Fruit fly (Drosophila melanogaster) whole organism, embryonic: ENCODE measurements around the gene CG43448.
A peak's percentile ranks its signal among the peaks of the same experiment; 100 is the strongest.

ENCODE experiments used
- B-H1 ChIP-seq: fragments of 200-800 bp; sonication (Bioruptor generic); IDR thresholded peaks from 3 replicates; pipeline ENCODE4 v1.3.6; 2022; ENCODE audit warnings: missing biosample characterization, missing genetic modification characterization
- Bdp1 ChIP-seq: fragments of 200-800 bp; sonication (Bioruptor generic); optimal IDR thresholded peaks from 3 replicates; lab custom pipeline; 2016; ENCODE audit warnings: missing biosample characterization, missing genetic modification characterization
- BtbVII ChIP-seq: fragments of 200-800 bp; sonication (Bioruptor generic); optimal IDR thresholded peaks from 3 replicates; lab custom pipeline; 2017; ENCODE audit warnings: missing biosample characterization, mild to moderate bottlenecking, missing genetic modification characterization
- CG13775 ChIP-seq: fragments of 200-800 bp; sonication (Bioruptor generic); optimal IDR thresholded peaks from 3 replicates; lab custom pipeline; 2017; ENCODE audit warnings: missing biosample characterization, mild to moderate bottlenecking, missing genetic modification characterization
- CG14710 ChIP-seq: fragments of 200-800 bp; sonication (Bioruptor generic); optimal IDR thresholded peaks from 3 replicates; lab custom pipeline; 2019; ENCODE audit warnings: missing biosample characterization, mild to moderate bottlenecking, missing genetic modification characterization, moderate library complexity
- CG15011 ChIP-seq: fragments of 200-800 bp; sonication (Bioruptor generic); optimal IDR thresholded peaks from 3 replicates; lab custom pipeline; 2018; ENCODE audit warnings: missing biosample characterization, mild to moderate bottlenecking, missing genetic modification characterization
- CG15479 ChIP-seq: fragments of 200-800 bp; sonication (Bioruptor generic); optimal IDR thresholded peaks from 3 replicates; lab custom pipeline; 2019; ENCODE audit warnings: missing biosample characterization, mild to moderate bottlenecking, missing genetic modification characterization, moderate library complexity
- CG17802 ChIP-seq: fragments of 200-800 bp; sonication (Bioruptor generic); optimal IDR thresholded peaks from 2 replicates; lab custom pipeline; 2018; ENCODE audit warnings: missing biosample characterization, mild to moderate bottlenecking, missing genetic modification characterization, moderate library complexity
- CG17912 ChIP-seq: fragments of 200-800 bp; sonication (Bioruptor generic); optimal IDR thresholded peaks from 2 replicates; lab custom pipeline; 2018; ENCODE audit warnings: missing biosample characterization, mild to moderate bottlenecking, missing genetic modification characterization
- CG2116 ChIP-seq: fragments of 200-800 bp; sonication (Bioruptor generic); optimal IDR thresholded peaks from 3 replicates; lab custom pipeline; 2018; ENCODE audit warnings: missing biosample characterization, mild to moderate bottlenecking, missing genetic modification characterization
- CG2129 ChIP-seq: fragments of 200-800 bp; sonication (Bioruptor generic); IDR thresholded peaks from 2 replicates; pipeline ENCODE4 v1.3.6; 2022; ENCODE audit warnings: missing biosample characterization, missing genetic modification characterization; ENCODE audit not compliant: partially characterized antibody
- CG43689 ChIP-seq: fragments of 200-800 bp; sonication (Bioruptor generic); IDR thresholded peaks from 2 replicates; pipeline ENCODE4 v1.3.6; 2022; ENCODE audit warnings: missing biosample characterization, missing genetic modification characterization
- CG4854 ChIP-seq: fragments of 200-800 bp; sonication (Bioruptor generic); optimal IDR thresholded peaks from 2 replicates; lab custom pipeline; 2016; ENCODE audit warnings: missing biosample characterization, missing genetic modification characterization, inconsistent platforms
- CG7357 ChIP-seq: fragments of 200-800 bp; sonication (Bioruptor generic); IDR thresholded peaks from 3 replicates; pipeline ENCODE4 v1.3.6; 2022; ENCODE audit warnings: missing biosample characterization, missing genetic modification characterization
- CG7839 ChIP-seq: fragments of 200-800 bp; sonication (Bioruptor generic); optimal IDR thresholded peaks from 3 replicates; lab custom pipeline; 2018; ENCODE audit warnings: missing biosample characterization, mild to moderate bottlenecking, missing genetic modification characterization, moderate library complexity
- CG8478 ChIP-seq: fragments of >200 bp; optimal IDR thresholded peaks from 2 replicates; lab custom pipeline; 2018
- CG9437 ChIP-seq: fragments of 200-800 bp; sonication (Bioruptor generic); optimal IDR thresholded peaks from 2 replicates; lab custom pipeline; 2018; ENCODE audit warnings: missing biosample characterization, mild to moderate bottlenecking, missing genetic modification characterization
- Dp ChIP-seq: fragments of 200-800 bp; sonication (Bioruptor generic); optimal IDR thresholded peaks from 2 replicates; lab custom pipeline; 2018; ENCODE audit warnings: missing biosample characterization, mild to moderate bottlenecking, missing genetic modification characterization, moderate library complexity
- HmgZ ChIP-seq: fragments of 200-800 bp; sonication (Bioruptor generic); optimal IDR thresholded peaks from 2 replicates; lab custom pipeline; 2018; ENCODE audit warnings: missing biosample characterization, mild to moderate bottlenecking, missing genetic modification characterization
- Hr39 ChIP-seq: fragments of >200 bp; optimal IDR thresholded peaks from 2 replicates; lab custom pipeline; 2017
- Hr51 ChIP-seq, 2 experiments: fragments of 200-800 bp; sonication (Bioruptor generic); optimal IDR thresholded peaks; 2 replicates in 1 of 2; 3 replicates in 1 of 2; lab custom pipeline; 2016 to 2018; ENCODE audit warnings: missing biosample characterization in 2 of 2, missing genetic modification characterization in 2 of 2, mild to moderate bottlenecking in 1 of 2, moderate library complexity in 1 of 2
- NC2β ChIP-seq: fragments of 200-800 bp; sonication (Bioruptor generic); optimal IDR thresholded peaks from 2 replicates; lab custom pipeline; 2016; ENCODE audit warnings: missing biosample characterization, missing genetic modification characterization
- NFAT ChIP-seq: fragments of 200-800 bp; sonication (Bioruptor generic); IDR thresholded peaks from 2 replicates; pipeline ENCODE4 v1.3.6; 2022; ENCODE audit warnings: missing biosample characterization, missing genetic modification characterization
- NK7.1 ChIP-seq: fragments of 200-800 bp; sonication (Bioruptor generic); optimal IDR thresholded peaks from 3 replicates; lab custom pipeline; 2016; ENCODE audit warnings: missing biosample characterization, missing genetic modification characterization
- Neu2 ChIP-seq: fragments of 200-800 bp; sonication (Bioruptor generic); optimal IDR thresholded peaks from 3 replicates; lab custom pipeline; 2016; ENCODE audit warnings: missing biosample characterization, missing genetic modification characterization, borderline replicate concordance
- Rfx ChIP-seq: fragments of 200-800 bp; sonication (Bioruptor generic); IDR thresholded peaks from 2 replicates; pipeline ENCODE4 v1.3.6; 2022; ENCODE audit warnings: missing biosample characterization, missing genetic modification characterization
- Rx ChIP-seq: fragments of 200-800 bp; sonication (Bioruptor generic); IDR thresholded peaks from 2 replicates; pipeline ENCODE4 v1.3.6; 2022; ENCODE audit warnings: missing biosample characterization, missing genetic modification characterization
- Sry-δ ChIP-seq: fragments of 200-800 bp; sonication (Bioruptor generic); optimal IDR thresholded peaks from 2 replicates; lab custom pipeline; 2016; ENCODE audit warnings: missing biosample characterization, missing genetic modification characterization
- Taf1 ChIP-seq: fragments of 200-800 bp; sonication (Bioruptor generic); IDR thresholded peaks from 2 replicates; pipeline ENCODE4 v1.3.6; 2022; ENCODE audit warnings: missing biosample characterization, missing genetic modification characterization
- Usf ChIP-seq: fragments of 200-800 bp; sonication (Bioruptor generic); optimal IDR thresholded peaks from 2 replicates; lab custom pipeline; 2017; ENCODE audit warnings: missing genotype, missing biosample characterization, missing genetic modification characterization
- ap ChIP-seq: fragments of 200-800 bp; sonication (Bioruptor generic); IDR thresholded peaks from 2 replicates; pipeline ENCODE4 v1.3.6; 2022; ENCODE audit warnings: missing biosample characterization, missing genetic modification characterization
- cas ChIP-seq: fragments of 200-800 bp; sonication (Bioruptor generic); IDR thresholded peaks from 2 replicates; pipeline ENCODE4 v1.3.6; 2022; ENCODE audit warnings: missing biosample characterization, missing genetic modification characterization
- caup ChIP-seq: fragments of 200-800 bp; sonication (Bioruptor generic); optimal IDR thresholded peaks from 3 replicates; lab custom pipeline; 2017; ENCODE audit warnings: missing biosample characterization, mild to moderate bottlenecking, missing genetic modification characterization, moderate library complexity; ENCODE audit not compliant: severe bottlenecking
- cg ChIP-seq: fragments of 200-800 bp; sonication (Bioruptor generic); optimal IDR thresholded peaks from 3 replicates; lab custom pipeline; 2019; ENCODE audit warnings: missing biosample characterization, mild to moderate bottlenecking, missing genetic modification characterization, moderate library complexity
- da ChIP-seq: fragments of 200-800 bp; sonication (Bioruptor generic); optimal IDR thresholded peaks from 2 replicates; lab custom pipeline; 2016; ENCODE audit warnings: missing biosample characterization, missing genetic modification characterization
- dati ChIP-seq: fragments of 200-800 bp; sonication (Bioruptor generic); IDR thresholded peaks from 2 replicates; pipeline ENCODE4 v1.3.6; 2022; ENCODE audit warnings: missing biosample characterization, missing genetic modification characterization
- eve ChIP-seq, 2 experiments: fragments of >200 bp; optimal IDR thresholded peaks; 2 replicates each; lab custom pipeline; 2017; ENCODE audit warnings: missing biosample characterization in 2 of 2, missing genetic modification characterization in 2 of 2
- fd3F ChIP-seq: fragments of 200-800 bp; sonication (Bioruptor generic); optimal IDR thresholded peaks from 2 replicates; lab custom pipeline; 2018; ENCODE audit warnings: missing biosample characterization, mild to moderate bottlenecking, missing genetic modification characterization, moderate library complexity
- fd96Cb ChIP-seq: fragments of 200-800 bp; sonication (Bioruptor generic); optimal IDR thresholded peaks from 2 replicates; lab custom pipeline; 2018; ENCODE audit warnings: missing biosample characterization, mild to moderate bottlenecking, missing genetic modification characterization, moderate library complexity
- her ChIP-seq: fragments of 200-800 bp; sonication (Bioruptor generic); optimal IDR thresholded peaks from 2 replicates; lab custom pipeline; 2016; ENCODE audit warnings: missing biosample characterization, missing genetic modification characterization
- insv ChIP-seq, 2 experiments: fragments of 200-800 bp; sonication (Bioruptor generic); optimal IDR thresholded peaks; 3 replicates each; lab custom pipeline; 2016 to 2018; ENCODE audit warnings: missing biosample characterization in 2 of 2, missing genetic modification characterization in 2 of 2
- kah ChIP-seq: fragments of 200-800 bp; sonication (Bioruptor generic); optimal IDR thresholded peaks from 2 replicates; lab custom pipeline; 2018; ENCODE audit warnings: missing biosample characterization, mild to moderate bottlenecking, missing genetic modification characterization
- lola ChIP-seq, 3 experiments: fragments of >200 bp in 2 of 3; fragments of 200-800 bp in 1 of 3; sonication (Bioruptor generic) in 1 of 3; optimal IDR thresholded peaks; 2 replicates each; lab custom pipeline; 2017 to 2019; ENCODE audit warnings: missing biosample characterization in 3 of 3, missing genetic modification characterization in 3 of 3, mild to moderate bottlenecking in 1 of 3, moderate library complexity in 1 of 3
- pfk ChIP-seq: fragments of 200-800 bp; sonication (Bioruptor generic); optimal IDR thresholded peaks from 2 replicates; lab custom pipeline; 2018; ENCODE audit warnings: missing biosample characterization, mild to moderate bottlenecking, missing genetic modification characterization, moderate library complexity
- phol ChIP-seq: fragments of 200-800 bp; sonication (Bioruptor generic); optimal IDR thresholded peaks from 3 replicates; lab custom pipeline; 2018; ENCODE audit warnings: missing biosample characterization, mild to moderate bottlenecking, missing genetic modification characterization, moderate library complexity
- schlank ChIP-seq: fragments of 200-800 bp; sonication (Bioruptor generic); optimal IDR thresholded peaks from 2 replicates; lab custom pipeline; 2018; ENCODE audit warnings: missing biosample characterization, mild to moderate bottlenecking, missing genetic modification characterization
- scrt ChIP-seq: fragments of 200-800 bp; sonication (Bioruptor generic); optimal IDR thresholded peaks from 2 replicates; lab custom pipeline; 2018; ENCODE audit warnings: missing biosample characterization, mild to moderate bottlenecking, missing genetic modification characterization, moderate library complexity
- slbo ChIP-seq: fragments of 200-800 bp; sonication (Bioruptor generic); IDR thresholded peaks from 2 replicates; pipeline ENCODE4 v1.3.6; 2022; ENCODE audit warnings: missing biosample characterization, missing genetic modification characterization
- tin ChIP-seq: fragments of 200-800 bp; sonication (Bioruptor generic); optimal IDR thresholded peaks from 3 replicates; lab custom pipeline; 2016; ENCODE audit warnings: missing biosample characterization, missing genetic modification characterization
- toy ChIP-seq: fragments of 200-800 bp; sonication (Bioruptor generic); IDR thresholded peaks from 2 replicates; pipeline ENCODE4 v1.3.6; 2022; ENCODE audit warnings: missing biosample characterization, missing genetic modification characterization
- twi ChIP-seq: fragments of 200-800 bp; optimal IDR thresholded peaks from 2 replicates; lab custom pipeline; 2019; ENCODE audit warnings: missing biosample characterization, mild to moderate bottlenecking, missing genetic modification characterization, moderate library complexity
- vnd ChIP-seq: fragments of 200-800 bp; sonication (Bioruptor generic); IDR thresholded peaks from 3 replicates; pipeline ENCODE4 v1.3.6; 2022; ENCODE audit warnings: missing biosample characterization, missing genetic modification characterization; ENCODE audit not compliant: partially characterized antibody

CG43448 gene

dm6 chr3R:30191462-30191874 lies 46.1 kb downstream of the CG43448 start (continued):
- TF ChIP-seq CG14710 (tag; lab: Kevin White, UChicago): no peak
- no peak for TF ChIP-seq fd3F (GFP tag; lab: Kevin White, UChicago)
- TF ChIP-seq Rx (GFP tag; lab: Robert Waterston, UW): no peak
- TF ChIP-seq CG2116 (GFP tag; lab: Kevin White, UChicago): no peak
- no peak for TF ChIP-seq cas (GFP tag; lab: Robert Waterston, UW)
- no peak for TF ChIP-seq CG15479 (GFP tag; lab: Kevin White, UChicago)
- no peak for TF ChIP-seq tin
- TF ChIP-seq cg (GFP tag; lab: Kevin White, UChicago): no peak
- TF ChIP-seq phol (tag; lab: Kevin White, UChicago): peak; percentile 29
- TF ChIP-seq Bdp1 (GFP tag; lab: Kevin White, UChicago): no peak
- TF ChIP-seq CG13775 (GFP tag; lab: Kevin White, UChicago): no peak
- TF ChIP-seq Sry-δ (GFP tag; lab: Kevin White, UChicago): no peak
- no peak for TF ChIP-seq CG4854 (GFP tag; lab: Kevin White, UChicago)
- TF ChIP-seq Dp (GFP tag; lab: Kevin White, UChicago): no peak
- no peak for TF ChIP-seq insv (GFP tag; optimal IDR thresholded peaks at IDR 0.05; lab: Kevin White, UChicago)
- TF ChIP-seq CG2129 (GFP tag; lab: Robert Waterston, UW): no peak
- TF ChIP-seq Rfx (GFP tag; lab: Robert Waterston, UW): 0 out of 2 replicates have a peak, but pooled peaks have one; percentile 30
- TF ChIP-seq dati: no peak
- no peak for TF ChIP-seq Taf1 (GFP tag; lab: Robert Waterston, UW)
- no peak for TF ChIP-seq eve (GFP tag; optimal IDR thresholded peaks at IDR 0.05; lab: Kevin White, UChicago)
- TF ChIP-seq Hr39 (lab: Kevin White, UChicago): no peak
- TF ChIP-seq vnd (GFP tag; lab: Robert Waterston, UW): no peak
- TF ChIP-seq Neu2 (GFP tag; lab: Kevin White, UChicago): no peak
- no peak for TF ChIP-seq ap (GFP tag; lab: Robert Waterston, UW)
- no peak for TF ChIP-seq CG15011
- no peak for TF ChIP-seq kah (GFP tag; lab: Kevin White, UChicago)
- TF ChIP-seq scrt (GFP tag; lab: Kevin White, UChicago): no peak
- TF ChIP-seq CG17802 (tag; lab: Kevin White, UChicago): no peak
- TF ChIP-seq CG7839 (tag; lab: Kevin White, UChicago): peak; percentile 73
- TF ChIP-seq CG43689 (GFP tag; lab: Robert Waterston, UW): no peak
- TF ChIP-seq caup (GFP tag; lab: Kevin White, UChicago): no peak
- TF ChIP-seq NC2β: no peak
- TF ChIP-seq CG7357: no peak
- peak; percentile 19; the same call in 1 of the 2 replicates for TF ChIP-seq slbo (GFP tag; lab: Robert Waterston, UW)
- TF ChIP-seq schlank (tag; lab: Kevin White, UChicago): no peak
- peak; percentile 7 for TF ChIP-seq Usf (GFP tag; lab: Kevin White, UChicago)
- peak; percentile 57 for TF ChIP-seq CG9437
- no peak for TF ChIP-seq toy (GFP tag; lab: Robert Waterston, UW)
- peak; percentile 8 for TF ChIP-seq HmgZ
- no peak for TF ChIP-seq her
- no peak for TF ChIP-seq da (GFP tag; lab: Kevin White, UChicago)
- TF ChIP-seq pfk (GFP tag; lab: Kevin White, UChicago): no peak
- peak; percentile 16 for TF ChIP-seq fd96Cb (tag; lab: Kevin White, UChicago)
- TF ChIP-seq NFAT (GFP tag; lab: Robert Waterston, UW): no peak
- TF ChIP-seq CG8478 (lab: Kevin White, UChicago): no peak
- TF ChIP-seq BtbVII (GFP tag; lab: Kevin White, UChicago): no peak
- no peak for TF ChIP-seq B-H1 (GFP tag; lab: Robert Waterston, UW)
- peak in 1 of 3 experiments; percentile 33 for TF ChIP-seq lola (GFP tag; optimal IDR thresholded peaks at IDR 0.05; lab: Kevin White, UChicago)
- TF ChIP-seq Hr51 (GFP tag; optimal IDR thresholded peaks at IDR 0.05; lab: Kevin White, UChicago): peak in 1 of 2 experiments; percentile 65
- TF ChIP-seq NK7.1 (GFP tag; lab: Kevin White, UChicago): peak; percentile 40
- TF ChIP-seq CG17912 (GFP tag; lab: Kevin White, UChicago): no peak
- no peak for TF ChIP-seq twi
